Fruit fly (Drosophila melanogaster) whole organism, embryonic: Measurements from ENCODE around the gene moody.

ENCODE experiments used
- Asciz ChIP-seq: fragments of 200-800 bp; sonication (Bioruptor generic); optimal IDR thresholded peaks from 2 replicates; lab custom pipeline; 2017; ENCODE audit warnings: missing biosample characterization, mild to moderate bottlenecking, missing genetic modification characterization, missing genetic modification reagents
- C15 ChIP-seq: fragments of 200-800 bp; sonication (Bioruptor generic); IDR thresholded peaks from 3 replicates; pipeline ENCODE4 v1.3.6; 2022; ENCODE audit warnings: missing biosample characterization, missing genetic modification characterization
- CG10959 ChIP-seq: fragments of 200-800 bp; sonication (Bioruptor generic); IDR thresholded peaks from 2 replicates; pipeline ENCODE4 v1.3.6; 2022; ENCODE audit warnings: missing biosample characterization, missing genetic modification characterization
- CG11247 ChIP-seq: fragments of 200-800 bp; sonication (Bioruptor generic); IDR thresholded peaks from 2 replicates; pipeline ENCODE4 v1.3.6; 2022; ENCODE audit warnings: missing biosample characterization, missing genetic modification characterization
- CG13287 ChIP-seq: fragments of 200-800 bp; sonication (Bioruptor generic); IDR thresholded peaks from 2 replicates; pipeline ENCODE4 v1.3.6; 2022; ENCODE audit warnings: missing biosample characterization, missing genetic modification characterization; ENCODE audit not compliant: partially characterized antibody
- CG13775 ChIP-seq: fragments of 200-800 bp; sonication (Bioruptor generic); optimal IDR thresholded peaks from 3 replicates; lab custom pipeline; 2017; ENCODE audit warnings: missing biosample characterization, mild to moderate bottlenecking, missing genetic modification characterization
- CG14441 ChIP-seq: fragments of 200-800 bp; sonication (Bioruptor generic); IDR thresholded peaks from 2 replicates; pipeline ENCODE4 v1.3.6; 2022; ENCODE audit warnings: missing biosample characterization, missing genetic modification characterization
- CG14667 ChIP-seq: fragments of 200-800 bp; sonication (Bioruptor generic); IDR thresholded peaks from 2 replicates; pipeline ENCODE4 v1.3.6; 2022; ENCODE audit warnings: missing biosample characterization, missing genetic modification characterization
- CG17802 ChIP-seq: fragments of 200-800 bp; sonication (Bioruptor generic); optimal IDR thresholded peaks from 2 replicates; lab custom pipeline; 2018; ENCODE audit warnings: missing biosample characterization, mild to moderate bottlenecking, missing genetic modification characterization, moderate library complexity
- CG18011 ChIP-seq: fragments of 200-800 bp; sonication (Bioruptor generic); optimal IDR thresholded peaks from 2 replicates; lab custom pipeline; 2017; ENCODE audit warnings: missing biosample characterization, missing genetic modification characterization, mild to moderate bottlenecking, moderate library complexity, missing genotype
- CG2199 ChIP-seq: fragments of 200-800 bp; sonication (Bioruptor generic); IDR thresholded peaks from 3 replicates; pipeline ENCODE4 v1.3.6; 2022; ENCODE audit warnings: missing biosample characterization, missing genetic modification characterization
- CG31365 ChIP-seq: fragments of 200-800 bp; sonication (Bioruptor generic); optimal IDR thresholded peaks from 2 replicates; lab custom pipeline; 2018; ENCODE audit warnings: missing biosample characterization, mild to moderate bottlenecking, missing genetic modification characterization
- CG32772 ChIP-seq: fragments of 200-800 bp; sonication (Bioruptor generic); IDR thresholded peaks from 2 replicates; pipeline ENCODE4 v1.3.6; 2022; ENCODE audit warnings: missing biosample characterization, missing genetic modification characterization
- CG3407 ChIP-seq: fragments of 200-800 bp; sonication (Bioruptor generic); optimal IDR thresholded peaks from 2 replicates; lab custom pipeline; 2018; ENCODE audit warnings: missing biosample characterization, mild to moderate bottlenecking, missing genetic modification characterization
- CG3726 ChIP-seq: fragments of 200-800 bp; sonication (Bioruptor generic); IDR thresholded peaks from 3 replicates; pipeline ENCODE4, ENCODE4 v1.3.6; 2022; ENCODE audit warnings: missing biosample characterization, missing genetic modification characterization
- CG42726 ChIP-seq: fragments of 200-800 bp; sonication (Bioruptor generic); IDR thresholded peaks from 2 replicates; pipeline ENCODE4 v1.3.6; 2022; ENCODE audit warnings: missing biosample characterization, missing genetic modification characterization; ENCODE audit not compliant: partially characterized antibody
- CG4360 ChIP-seq: fragments of 200-800 bp; sonication (Bioruptor generic); IDR thresholded peaks from 2 replicates; pipeline ENCODE4 v1.3.6; 2022; ENCODE audit warnings: missing biosample characterization, missing genetic modification characterization
- CG6791 ChIP-seq: fragments of 200-800 bp; sonication (Bioruptor generic); IDR thresholded peaks from 3 replicates; pipeline ENCODE4 v1.3.6; 2022; ENCODE audit warnings: missing biosample characterization, missing genetic modification characterization; ENCODE audit not compliant: partially characterized antibody
- CG6813 ChIP-seq: fragments of 200-800 bp; sonication (Bioruptor generic); optimal IDR thresholded peaks from 2 replicates; lab custom pipeline; 2017; ENCODE audit warnings: missing biosample characterization, missing genetic modification characterization, mild to moderate bottlenecking, moderate library complexity, missing genetic modification reagents
- CG7271 ChIP-seq: fragments of 200-800 bp; sonication (Bioruptor generic); optimal IDR thresholded peaks from 2 replicates; lab custom pipeline; 2018; ENCODE audit warnings: missing biosample characterization, mild to moderate bottlenecking, missing genetic modification characterization, moderate library complexity
- CG7372 ChIP-seq: fragments of 200-800 bp; sonication (Bioruptor generic); IDR thresholded peaks from 2 replicates; pipeline ENCODE4 v1.3.6; 2022; ENCODE audit warnings: missing biosample characterization, missing genetic modification characterization
- CG7745 ChIP-seq: fragments of 200-800 bp; sonication (Bioruptor generic); optimal IDR thresholded peaks from 2 replicates; lab custom pipeline; 2018; ENCODE audit warnings: missing biosample characterization, mild to moderate bottlenecking, missing genetic modification characterization, moderate library complexity
- CG9817 ChIP-seq: fragments of 200-800 bp; sonication (Bioruptor generic); optimal IDR thresholded peaks from 2 replicates; lab custom pipeline; 2018; ENCODE audit warnings: missing biosample characterization, mild to moderate bottlenecking, missing genetic modification characterization, moderate library complexity
- Dp ChIP-seq: fragments of 200-800 bp; sonication (Bioruptor generic); optimal IDR thresholded peaks from 2 replicates; lab custom pipeline; 2018; ENCODE audit warnings: missing biosample characterization, mild to moderate bottlenecking, missing genetic modification characterization, moderate library complexity
- Dref ChIP-seq: fragments of 200-800 bp; sonication (Bioruptor generic); IDR thresholded peaks from 2 replicates; pipeline ENCODE4 v1.3.6; 2022; ENCODE audit warnings: missing biosample characterization, missing genetic modification characterization
- E2f1 ChIP-seq: fragments of 200-800 bp; sonication (Bioruptor generic); IDR thresholded peaks from 2 replicates; pipeline ENCODE4 v1.3.6; 2022; ENCODE audit warnings: missing biosample characterization, missing genetic modification characterization
- Gsc ChIP-seq: fragments of 200-800 bp; sonication (Bioruptor generic); IDR thresholded peaks from 2 replicates; pipeline ENCODE4 v1.3.6; 2022; ENCODE audit warnings: missing biosample characterization, missing genetic modification characterization
- NC2α ChIP-seq: fragments of 200-800 bp; sonication (Bioruptor generic); optimal IDR thresholded peaks from 2 replicates; lab custom pipeline; 2016; ENCODE audit warnings: missing biosample characterization, missing genetic modification characterization
- NfI ChIP-seq: fragments of 200-800 bp; sonication (Bioruptor generic); optimal IDR thresholded peaks from 3 replicates; lab custom pipeline; 2018; ENCODE audit warnings: missing biosample characterization, mild to moderate bottlenecking, missing genetic modification characterization, moderate library complexity
- Side ChIP-seq: fragments of 200-800 bp; sonication (Bioruptor generic); optimal IDR thresholded peaks from 2 replicates; lab custom pipeline; 2016; ENCODE audit warnings: missing biosample characterization, missing genetic modification characterization
- Sry-δ ChIP-seq: fragments of 200-800 bp; sonication (Bioruptor generic); optimal IDR thresholded peaks from 2 replicates; lab custom pipeline; 2016; ENCODE audit warnings: missing biosample characterization, missing genetic modification characterization
- TFAM ChIP-seq: fragments of 200-800 bp; sonication (Bioruptor generic); optimal IDR thresholded peaks from 2 replicates; lab custom pipeline; 2017; ENCODE audit warnings: missing biosample characterization, missing genetic modification characterization, inconsistent platforms
- Taf1 ChIP-seq: fragments of 200-800 bp; sonication (Bioruptor generic); IDR thresholded peaks from 2 replicates; pipeline ENCODE4 v1.3.6; 2022; ENCODE audit warnings: missing biosample characterization, missing genetic modification characterization
- Tbp ChIP-seq: fragments of >200 bp; optimal IDR thresholded peaks from 2 replicates; lab custom pipeline; 2018; ENCODE audit warnings: missing biosample characterization, missing genetic modification characterization
- amos ChIP-seq: fragments of 200-800 bp; sonication (Bioruptor generic); IDR thresholded peaks from 2 replicates; pipeline ENCODE4 v1.3.6; 2022; ENCODE audit warnings: missing biosample characterization, missing genetic modification characterization; ENCODE audit not compliant: partially characterized antibody
- az2 ChIP-seq: fragments of 200-800 bp; sonication (Bioruptor generic); optimal IDR thresholded peaks from 3 replicates; lab custom pipeline; 2016; ENCODE audit warnings: missing biosample characterization, missing genetic modification characterization
- bbx ChIP-seq: fragments of 200-800 bp; sonication (Bioruptor generic); IDR thresholded peaks from 2 replicates; pipeline ENCODE4 v1.3.6; 2022; ENCODE audit warnings: missing biosample characterization, missing genetic modification characterization; ENCODE audit not compliant: partially characterized antibody
- br ChIP-seq: fragments of >200 bp; optimal IDR thresholded peaks from 2 replicates; lab custom pipeline; 2017
- cato ChIP-seq: fragments of 200-800 bp; sonication (Bioruptor generic); optimal IDR thresholded peaks from 2 replicates; lab custom pipeline; 2016; ENCODE audit warnings: missing biosample characterization, missing genetic modification characterization, borderline replicate concordance
- exex ChIP-seq: fragments of 200-800 bp; sonication (Bioruptor generic); optimal IDR thresholded peaks from 4 replicates; lab custom pipeline; 2018; ENCODE audit warnings: missing biosample characterization, mild to moderate bottlenecking, missing genetic modification characterization, moderate library complexity
- eyg ChIP-seq: fragments of 200-800 bp; sonication (Bioruptor generic); optimal IDR thresholded peaks from 3 replicates; lab custom pipeline; 2016; ENCODE audit warnings: missing biosample characterization, missing genetic modification characterization
- gsb-n ChIP-seq: fragments of 200-800 bp; sonication (Bioruptor generic); optimal IDR thresholded peaks from 3 replicates; lab custom pipeline; 2018; ENCODE audit warnings: missing biosample characterization, mild to moderate bottlenecking, missing genetic modification characterization
- jing ChIP-seq: fragments of 200-800 bp; sonication (Bioruptor generic); optimal IDR thresholded peaks from 2 replicates; lab custom pipeline; 2018; ENCODE audit warnings: missing biosample characterization, mild to moderate bottlenecking, missing genetic modification characterization
- jumu ChIP-seq: fragments of 200-800 bp; sonication (Bioruptor generic); optimal IDR thresholded peaks from 3 replicates; lab custom pipeline; 2016; ENCODE audit warnings: missing biosample characterization, missing genetic modification characterization
- maf-S ChIP-seq: fragments of 200-800 bp; sonication (Bioruptor generic); optimal IDR thresholded peaks from 2 replicates; lab custom pipeline; 2016; ENCODE audit warnings: missing biosample characterization, missing genetic modification characterization
- nau ChIP-seq: fragments of 200-800 bp; sonication (Bioruptor generic); optimal IDR thresholded peaks from 3 replicates; lab custom pipeline; 2017; ENCODE audit warnings: missing biosample characterization, mild to moderate bottlenecking, missing genetic modification characterization, missing genetic modification reagents
- ranshi ChIP-seq: fragments of 200-800 bp; sonication (Bioruptor generic); IDR thresholded peaks from 2 replicates; pipeline ENCODE4 v1.3.6; 2022; ENCODE audit warnings: missing biosample characterization, missing genetic modification characterization
- sisA ChIP-seq: fragments of 200-800 bp; sonication (Bioruptor generic); IDR thresholded peaks from 2 replicates; pipeline ENCODE4 v1.3.6; 2022; ENCODE audit warnings: missing biosample characterization, missing genetic modification characterization
- slbo ChIP-seq: fragments of 200-800 bp; sonication (Bioruptor generic); IDR thresholded peaks from 2 replicates; pipeline ENCODE4 v1.3.6; 2022; ENCODE audit warnings: missing biosample characterization, missing genetic modification characterization
- zen ChIP-seq: fragments of 200-800 bp; sonication (Bioruptor generic); optimal IDR thresholded peaks from 3 replicates; lab custom pipeline; 2018; ENCODE audit warnings: missing biosample characterization, mild to moderate bottlenecking, missing genetic modification characterization, moderate library complexity
- zfh1 ChIP-seq: fragments of 200-800 bp; sonication (Bioruptor generic); IDR thresholded peaks from 3 replicates; pipeline ENCODE4 v1.3.6; 2022; ENCODE audit warnings: missing biosample characterization, missing genetic modification characterization

moody gene

DNA sequence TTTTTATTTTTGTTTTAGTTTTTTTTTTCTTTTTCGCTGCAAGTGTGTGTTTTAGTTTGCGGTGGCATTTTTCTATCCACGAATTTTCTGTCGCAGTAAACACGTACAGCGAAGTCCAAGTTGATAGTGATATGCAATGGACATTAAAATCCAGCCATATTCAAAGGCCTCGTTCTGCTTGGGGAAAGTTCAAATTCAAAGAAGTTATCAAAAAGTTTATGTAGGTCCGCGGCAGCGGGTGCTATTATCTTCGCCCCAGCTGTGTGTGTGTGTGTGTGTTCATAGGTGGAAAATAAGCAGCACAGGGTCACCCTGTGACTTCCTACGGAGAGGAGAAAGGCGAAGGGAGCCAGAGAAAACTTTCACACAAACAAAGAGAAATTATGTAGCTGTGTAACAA lies 37.6 kb upstream of the moody start (continued):
- peak; percentile 65 for TF ChIP-seq E2f1
- no peak for TF ChIP-seq CG13775
- TF ChIP-seq NfI, result peak; percentile 68
- TF ChIP-seq CG4360 (GFP tag; lab: Robert Waterston, UW), result 0 out of 2 replicates have a peak, but pooled peaks have one; percentile 33
- no peak for TF ChIP-seq C15 (GFP tag; lab: Robert Waterston, UW)
- TF ChIP-seq CG6791 (GFP tag; lab: Robert Waterston, UW), result no peak
- peak; percentile 47 for TF ChIP-seq az2
- no peak for TF ChIP-seq CG6813 (GFP tag; lab: Kevin White, UChicago)
- TF ChIP-seq Dp, result no peak
- TF ChIP-seq bbx (GFP tag; lab: Robert Waterston, UW), result no peak
- 0 out of 3 replicates have a peak, but pooled peaks have one; percentile 62 for TF ChIP-seq CG2199 (GFP tag; lab: Robert Waterston, UW)
- peak; percentile 62 for TF ChIP-seq CG3407 (GFP tag; lab: Kevin White, UChicago)
- peak; percentile 57 for TF ChIP-seq ranshi (GFP tag; lab: Robert Waterston, UW)
- TF ChIP-seq zfh1 (GFP tag; lab: Robert Waterston, UW), result peak; percentile 69; the same call in 2 of the 3 replicates
- TF ChIP-seq CG13287 (GFP tag; lab: Robert Waterston, UW), result no peak
- TF ChIP-seq CG14667 (GFP tag; lab: Robert Waterston, UW), result peak; percentile 51
- TF ChIP-seq jing (GFP tag; lab: Kevin White, UChicago), result peak; percentile 66
- TF ChIP-seq sisA, result peak; percentile 65
- TF ChIP-seq NC2α (GFP tag; lab: Kevin White, UChicago), result no peak
- TF ChIP-seq Gsc (GFP tag; lab: Robert Waterston, UW), result peak; percentile 24; the same call in 1 of the 2 replicates
- TF ChIP-seq Dref (GFP tag; lab: Robert Waterston, UW), result no peak
- no peak for TF ChIP-seq eyg (GFP tag; lab: Kevin White, UChicago)
- TF ChIP-seq amos (GFP tag; lab: Robert Waterston, UW), result no peak
- peak; percentile 62 for TF ChIP-seq jumu
- peak; percentile 56 for TF ChIP-seq gsb-n (tag; lab: Kevin White, UChicago)
- TF ChIP-seq CG7271 (tag; lab: Kevin White, UChicago), result no peak
- peak; percentile 65 for TF ChIP-seq CG32772
- TF ChIP-seq nau (GFP tag; lab: Kevin White, UChicago), result peak; percentile 46
- peak; percentile 45 for TF ChIP-seq Asciz (GFP tag; lab: Kevin White, UChicago)
- peak; percentile 29 for TF ChIP-seq CG18011
- TF ChIP-seq Side (GFP tag; lab: Kevin White, UChicago), result peak; percentile 22
- peak; percentile 59 for TF ChIP-seq CG11247 (GFP tag; lab: Robert Waterston, UW)
- peak; percentile 75 for TF ChIP-seq CG14441 (GFP tag; lab: Robert Waterston, UW)
- TF ChIP-seq CG3726, result 0 out of 3 replicates have a peak, but pooled peaks have one; percentile 37
- TF ChIP-seq CG31365 (tag; lab: Kevin White, UChicago), result no peak
- TF ChIP-seq exex (tag; lab: Kevin White, UChicago), result no peak
- no peak for TF ChIP-seq Tbp (GFP tag; lab: Kevin White, UChicago)
- TF ChIP-seq TFAM, result no peak
- no peak for TF ChIP-seq br (lab: Kevin White, UChicago)
- TF ChIP-seq Taf1, result no peak
- peak; percentile 14 for TF ChIP-seq CG17802 (tag; lab: Kevin White, UChicago)
- peak; percentile 35 for TF ChIP-seq CG9817 (tag; lab: Kevin White, UChicago)
- no peak for TF ChIP-seq maf-S (GFP tag; lab: Kevin White, UChicago)
- TF ChIP-seq slbo, result peak; percentile 76
- no peak for TF ChIP-seq CG42726 (GFP tag; lab: Robert Waterston, UW)
- no peak for TF ChIP-seq CG10959 (GFP tag; lab: Robert Waterston, UW)
- TF ChIP-seq Sry-δ (GFP tag; lab: Kevin White, UChicago), result no peak
- TF ChIP-seq CG7372 (GFP tag; lab: Robert Waterston, UW), result no peak
- no peak for TF ChIP-seq CG7745 (tag; lab: Kevin White, UChicago)
- no peak for TF ChIP-seq cato (GFP tag; lab: Kevin White, UChicago)
- TF ChIP-seq zen (tag; lab: Kevin White, UChicago), result no peak
